Worm (Caenorhabditis elegans): ENCODE data around the gene T27F7.12.

The T27F7.12 gene

DNA sequence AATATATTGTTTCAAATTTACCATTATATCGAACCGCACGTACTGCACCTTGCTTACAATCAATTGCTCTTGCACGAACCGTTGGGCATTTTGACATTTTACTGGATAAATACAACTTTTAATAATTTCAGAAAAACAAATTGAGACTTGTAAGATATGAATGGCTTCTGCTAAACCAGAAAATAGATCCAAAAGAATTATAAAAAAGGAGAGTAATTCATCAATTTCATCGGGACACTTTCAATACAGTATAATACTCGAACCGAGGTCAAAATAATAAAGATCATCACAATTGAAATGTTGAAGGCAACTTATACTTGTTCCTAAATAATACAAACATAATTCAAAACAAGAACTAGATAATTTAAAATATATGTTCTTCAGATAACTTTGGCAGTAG lies 41.7 kb downstream of the T27F7.12 start, which contains the start of gene wdr-83:
TSS of gene wdr-83 (minus strand) at position 101 of the 400 bp plus-strand sequence.
- no peak for TF ChIP-seq egl-27 (tag; optimal IDR thresholded peaks at IDR 0.05)
- TF ChIP-seq peb-1 (tag; optimal IDR thresholded peaks at IDR 0.05) = no peak
- no peak for TF ChIP-seq mdl-1 (tag; optimal IDR thresholded peaks at IDR 0.05)
- no peak for TF ChIP-seq lin-11 (tag; optimal IDR thresholded peaks at IDR 0.05)
- TF ChIP-seq nhr-129 (tag; optimal IDR thresholded peaks at IDR 0.05) = no peak

DNA sequence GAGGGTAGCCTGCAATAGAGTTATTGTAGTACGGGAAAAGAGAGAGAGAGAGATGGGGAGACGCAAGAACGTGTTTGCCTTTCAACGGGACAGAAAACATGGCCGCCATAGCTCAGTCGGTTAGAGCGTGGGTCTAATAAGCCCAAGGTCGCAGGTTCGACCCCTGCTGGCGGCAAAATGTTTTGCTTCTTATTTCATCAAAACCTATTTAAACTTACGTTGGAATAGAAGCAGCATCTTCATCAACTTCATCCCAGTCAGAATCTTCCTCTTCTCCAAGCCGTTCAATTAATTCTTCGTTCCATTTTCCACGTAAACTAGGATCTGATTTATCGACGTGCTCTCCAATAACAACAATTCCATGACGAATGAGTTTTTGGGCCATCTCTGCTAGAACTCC lies 42.8 kb downstream of the T27F7.12 start:
- TF ChIP-seq dmd-4 (tag; optimal IDR thresholded peaks at IDR 0.05) = no peak
- no peak for TF ChIP-seq crh-2 (tag; optimal IDR thresholded peaks at IDR 0.05)
- peak; percentile 50 for TF ChIP-seq sma-3 (GFP tag; optimal IDR thresholded peaks at IDR 0.05)
- TF ChIP-seq ceh-82 (tag; optimal IDR thresholded peaks at IDR 0.05) = no peak
- peak; percentile 13 for TF ChIP-seq lin-13 (GFP tag; optimal IDR thresholded peaks at IDR 0.05)
- no peak for TF ChIP-seq nhr-6 (tag; optimal IDR thresholded peaks at IDR 0.05)
- TF ChIP-seq sem-4 (tag; optimal IDR thresholded peaks at IDR 0.05) = no peak
- TF ChIP-seq nhr-11 (tag; optimal IDR thresholded peaks at IDR 0.05) = no peak
- TF ChIP-seq nhr-12 (tag; optimal IDR thresholded peaks at IDR 0.05) = no peak
- no peak for TF ChIP-seq mbf-1 (tag; optimal IDR thresholded peaks at IDR 0.05)
- no peak for TF ChIP-seq ztf-1 (GFP tag; conservative IDR thresholded peaks at IDR 0.05)
- TF ChIP-seq F13H6.1 (tag; optimal IDR thresholded peaks at IDR 0.05) = peak; percentile 70
- TF ChIP-seq nhr-129 (tag; optimal IDR thresholded peaks at IDR 0.05) = peak; percentile 81
- no peak for TF ChIP-seq peb-1 (tag; optimal IDR thresholded peaks at IDR 0.05)
- TF ChIP-seq nhr-10 (tag; optimal IDR thresholded peaks at IDR 0.05) = no peak
- TF ChIP-seq mab-5 (tag; optimal IDR thresholded peaks at IDR 0.05) = no peak
- peak; percentile 54 for TF ChIP-seq gmeb-1 (tag; optimal IDR thresholded peaks at IDR 0.05)
- TF ChIP-seq ztf-11 (tag; optimal IDR thresholded peaks at IDR 0.05) = no peak
- TF ChIP-seq alr-1 (tag; optimal IDR thresholded peaks at IDR 0.05) = no peak
- no peak for TF ChIP-seq nhr-237 (tag; optimal IDR thresholded peaks at IDR 0.05)
- peak; percentile 26 for TF ChIP-seq sma-9 (GFP tag; optimal IDR thresholded peaks at IDR 0.05)
- no peak for TF ChIP-seq sma-9 (tag; optimal IDR thresholded peaks at IDR 0.05)
- no peak for TF ChIP-seq unc-62 (GFP tag; optimal IDR thresholded peaks at IDR 0.05)
- no peak for TF ChIP-seq elt-3 (tag; optimal IDR thresholded peaks at IDR 0.05)
- TF ChIP-seq ceh-16 (tag; optimal IDR thresholded peaks at IDR 0.05) = peak; percentile 13
- TF ChIP-seq nhr-25 (tag; optimal IDR thresholded peaks at IDR 0.05) = peak; percentile 1
- peak; percentile 59 for TF ChIP-seq fos-1 (tag; optimal IDR thresholded peaks at IDR 0.05)
- no peak for TF ChIP-seq Y55F3AM.14 (GFP tag; optimal IDR thresholded peaks at IDR 0.05)
- TF ChIP-seq C34F6.9 (tag; optimal IDR thresholded peaks at IDR 0.05) = peak; percentile 34
- peak; percentile 55 for TF ChIP-seq unc-55 (GFP tag; optimal IDR thresholded peaks at IDR 0.05)
- TF ChIP-seq blmp-1 (tag; optimal IDR thresholded peaks at IDR 0.05; ENCODE audit: insufficient read depth) = no peak
- TF ChIP-seq lin-39 (tag; optimal IDR thresholded peaks at IDR 0.05) = no peak
- no peak for TF ChIP-seq ama-1 (optimal IDR thresholded peaks at IDR 0.05)
- TF ChIP-seq mdl-1 (tag; optimal IDR thresholded peaks at IDR 0.05) = peak in 1 of 2 experiments; percentile 10
- peak; percentile 11 for TF ChIP-seq lin-11 (tag; optimal IDR thresholded peaks at IDR 0.05)
- no peak for TF ChIP-seq ztf-4 (tag; optimal IDR thresholded peaks at IDR 0.05)
- TF ChIP-seq R02D3.7 (tag; optimal IDR thresholded peaks at IDR 0.05) = no peak
- TF ChIP-seq nhr-77 (tag; optimal IDR thresholded peaks at IDR 0.05) = no peak
- TF ChIP-seq aly-2 (tag; optimal IDR thresholded peaks at IDR 0.05) = no peak
- peak; percentile 32 for TF ChIP-seq egl-27 (tag; optimal IDR thresholded peaks at IDR 0.05)
- TF ChIP-seq lsy-2 (tag; optimal IDR thresholded peaks at IDR 0.05) = peak; percentile 32 to 59
- no peak for TF ChIP-seq skn-1 (tag; optimal IDR thresholded peaks at IDR 0.05)
- TF ChIP-seq nhr-23 (tag; optimal IDR thresholded peaks at IDR 0.05) = no peak
- TF ChIP-seq unc-39 (tag; optimal IDR thresholded peaks at IDR 0.05) = no peak
- TF ChIP-seq ZK546.5 (tag; optimal IDR thresholded peaks at IDR 0.05) = no peak
- peak; percentile 36 for TF ChIP-seq nhr-21 (tag; optimal IDR thresholded peaks at IDR 0.05)
- peak; percentile 7 for TF ChIP-seq snpc-4 (tag; optimal IDR thresholded peaks at IDR 0.05)
- no peak for TF ChIP-seq elt-1 (tag; optimal IDR thresholded peaks at IDR 0.05)
- TF ChIP-seq zag-1 (tag; optimal IDR thresholded peaks at IDR 0.05) = no peak

Measured in whole organism, L2 larva.